Worm (Caenorhabditis elegans) whole organism, L4 larva: ENCODE data around the gene wah-1.

Experiments used
- F44E2.7 ChIP-seq: fragments of 200-800 bp; sonication (Bioruptor generic); IDR thresholded peaks from 2 replicates; pipeline ENCODE4 v2.1.2; 2022; ENCODE audit warnings: missing genetic modification characterization, missing compliant biosample characterization
- F49E8.2 ChIP-seq: sonication (generic microtip); optimal IDR thresholded peaks from 2 replicates; lab custom pipeline; 2016; ENCODE audit warnings: missing compliant biosample characterization, mild to moderate bottlenecking, missing genetic modification characterization, borderline replicate concordance
- Y48G9A.11 ChIP-seq: fragments of 200-800 bp; sonication (Bioruptor generic); IDR thresholded peaks from 2 replicates; pipeline ENCODE4 v1.3.6; 2022; ENCODE audit warnings: missing genetic modification reagents, missing genetic modification characterization, missing compliant biosample characterization
- aha-1 ChIP-seq: fragments of 150-350 bp; peaks from one replicate; lab custom pipeline; 2014; ENCODE audit warnings: missing biosample characterization, missing genetic modification characterization
- arid-1 ChIP-seq: fragments of 200-800 bp; sonication (Bioruptor generic); conservative IDR thresholded peaks from 2 replicates; pipeline ENCODE4 v1.3.6; 2022; ENCODE audit warnings: missing genetic modification reagents, missing genetic modification characterization, missing compliant biosample characterization
- daf-12 ChIP-seq: fragments of 150-350 bp; optimal IDR thresholded peaks from 2 replicates; lab custom pipeline; 2014; ENCODE audit warnings: missing biosample characterization, missing genetic modification reagents, missing genetic modification characterization
- daf-16 ChIP-seq, 3 experiments: sonication (generic microtip); optimal IDR thresholded peaks; 2 replicates each; lab custom pipeline; 2016 to 2017; ENCODE audit warnings: missing genetic modification characterization in 3 of 3, missing genetic modification reagents in 3 of 3, mild to moderate bottlenecking in 2 of 3, missing compliant biosample characterization in 2 of 3, missing biosample characterization in 1 of 3, moderate library complexity in 1 of 3
- dve-1 ChIP-seq: sonication (generic microtip); optimal IDR thresholded peaks from 2 replicates; lab custom pipeline; 2017; ENCODE audit warnings: antibody characterized with exemption, mild to moderate bottlenecking, missing genetic modification characterization, missing compliant biosample characterization; ENCODE audit not compliant: insufficient read depth
- fos-1 ChIP-seq: fragments of 150-350 bp; optimal IDR thresholded peaks from 2 replicates; lab custom pipeline; 2014; ENCODE audit warnings: missing biosample characterization, missing genetic modification characterization
- hlh-11 ChIP-seq: fragments of 200-800 bp; sonication (Bioruptor generic); optimal IDR thresholded peaks from 2 replicates; lab custom pipeline; 2018; ENCODE audit warnings: mild to moderate bottlenecking, missing genetic modification characterization, missing compliant biosample characterization
- hlh-30 ChIP-seq: sonication (generic microtip); optimal IDR thresholded peaks from 2 replicates; lab custom pipeline; 2017; ENCODE audit warnings: antibody characterized with exemption, mild to moderate bottlenecking, missing genetic modification characterization, missing compliant biosample characterization; ENCODE audit not compliant: insufficient read depth
- lim-7 ChIP-seq: fragments of 200-800 bp; sonication (Bioruptor generic); IDR thresholded peaks from 2 replicates; pipeline ENCODE4 v1.3.6; 2022; ENCODE audit warnings: missing genetic modification characterization, missing compliant biosample characterization
- lin-13 ChIP-seq: fragments of 150-350 bp; optimal IDR thresholded peaks from 2 replicates; lab custom pipeline; 2014; ENCODE audit warnings: missing biosample characterization, missing genetic modification reagents, missing genetic modification characterization
- lin-29 ChIP-seq: fragments of 200-800 bp; sonication (Bioruptor generic); IDR thresholded peaks from 2 replicates; pipeline ENCODE4 v1.3.6; 2022; ENCODE audit warnings: missing genetic modification reagents, missing genetic modification characterization, missing compliant biosample characterization
- lin-38 ChIP-seq: fragments of 200-800 bp; sonication (Bioruptor generic); IDR thresholded peaks from 2 replicates; pipeline ENCODE4 v1.3.6; 2022; ENCODE audit warnings: missing genetic modification reagents, missing genetic modification characterization, missing compliant biosample characterization
- lir-3 ChIP-seq: sonication (generic microtip); optimal IDR thresholded peaks from 2 replicates; lab custom pipeline; 2016; ENCODE audit warnings: mild to moderate bottlenecking, missing genetic modification characterization, missing compliant biosample characterization
- madf-5 ChIP-seq, 2 experiments: fragments of 200-800 bp; sonication (Bioruptor generic); IDR thresholded peaks; 2 replicates each; pipeline ENCODE4 v1.3.6; 2022; ENCODE audit warnings: missing compliant biosample characterization in 2 of 2, missing genetic modification characterization in 2 of 2
- mdl-1 ChIP-seq, 2 experiments: fragments of 150-350 bp in 1 of 2; sonication (generic microtip) in 1 of 2; optimal IDR thresholded peaks; 2 replicates each; lab custom pipeline; 2014 to 2017; ENCODE audit warnings: missing biosample characterization in 2 of 2, missing genetic modification characterization in 2 of 2
- mes-2 ChIP-seq: sonication (generic microtip); optimal IDR thresholded peaks from 2 replicates; lab custom pipeline; 2016; ENCODE audit warnings: missing genotype, mild to moderate bottlenecking, missing genetic modification characterization, missing compliant biosample characterization; ENCODE audit not compliant: poor library complexity, severe bottlenecking
- nhr-10 ChIP-seq: fragments of 150-350 bp; optimal IDR thresholded peaks from 2 replicates; lab custom pipeline; 2014; ENCODE audit warnings: missing biosample characterization, missing genetic modification characterization
- nhr-11 ChIP-seq: fragments of 150-350 bp; optimal IDR thresholded peaks from 2 replicates; lab custom pipeline; 2014; ENCODE audit warnings: missing biosample characterization, missing genetic modification characterization
- nhr-111 ChIP-seq: fragments of 200-800 bp; sonication (Bioruptor generic); optimal IDR thresholded peaks from 2 replicates; lab custom pipeline; 2018; ENCODE audit warnings: mild to moderate bottlenecking, missing genetic modification characterization, missing compliant biosample characterization
- nhr-28 ChIP-seq: fragments of 150-350 bp; optimal IDR thresholded peaks from 2 replicates; lab custom pipeline; 2014; ENCODE audit warnings: missing biosample characterization, missing genetic modification characterization
- nhr-41 ChIP-seq: fragments of 200-800 bp; sonication (Bioruptor generic); IDR thresholded peaks from 2 replicates; pipeline ENCODE4 v1.3.6; 2022; ENCODE audit warnings: missing genetic modification reagents, missing genetic modification characterization, missing compliant biosample characterization
- nhr-48 ChIP-seq: sonication (generic microtip); optimal IDR thresholded peaks from 2 replicates; lab custom pipeline; 2016; ENCODE audit warnings: mild to moderate bottlenecking, missing genetic modification characterization, missing compliant biosample characterization
- nhr-77 ChIP-seq: fragments of 150-350 bp; optimal IDR thresholded peaks from 2 replicates; lab custom pipeline; 2014; ENCODE audit warnings: missing biosample characterization, missing genetic modification characterization
- rbr-2 ChIP-seq: sonication (generic microtip); optimal IDR thresholded peaks from 2 replicates; lab custom pipeline; 2016; ENCODE audit warnings: missing genotype, missing genetic modification characterization, missing compliant biosample characterization
- sdz-12 ChIP-seq: fragments of 200-800 bp; sonication (Bioruptor generic); optimal IDR thresholded peaks from 2 replicates; lab custom pipeline; 2018; ENCODE audit warnings: mild to moderate bottlenecking, missing genetic modification characterization, missing compliant biosample characterization
- set-16 ChIP-seq: fragments of 200-800 bp; sonication (Bioruptor generic); IDR thresholded peaks from 2 replicates; pipeline ENCODE4 v1.3.6; 2022; ENCODE audit warnings: missing genetic modification reagents, missing genetic modification characterization, missing compliant biosample characterization
- spr-1 ChIP-seq: sonication (generic microtip); optimal IDR thresholded peaks from 2 replicates; lab custom pipeline; 2016; ENCODE audit warnings: mild to moderate bottlenecking, missing genetic modification characterization, missing compliant biosample characterization
- unc-62 ChIP-seq, 3 experiments: fragments of 150-350 bp in 1 of 3; sonication (generic microtip); optimal IDR thresholded peaks in 2 of 3; peaks in 1 of 3; 1 replicate in 1 of 3; 2 replicates in 2 of 3; lab custom pipeline; 2014 to 2017; ENCODE audit warnings: missing biosample characterization in 3 of 3, missing genetic modification characterization in 3 of 3, missing genetic modification reagents in 3 of 3, missing genotype in 1 of 3
- zag-1 ChIP-seq: fragments of 150-350 bp; optimal IDR thresholded peaks from 2 replicates; lab custom pipeline; 2014; ENCODE audit warnings: missing biosample characterization, missing genetic modification characterization
- zip-2 ChIP-seq: fragments of 150-350 bp; optimal IDR thresholded peaks from 2 replicates; lab custom pipeline; 2014; ENCODE audit warnings: missing biosample characterization, missing genetic modification characterization

The wah-1 gene

DNA sequence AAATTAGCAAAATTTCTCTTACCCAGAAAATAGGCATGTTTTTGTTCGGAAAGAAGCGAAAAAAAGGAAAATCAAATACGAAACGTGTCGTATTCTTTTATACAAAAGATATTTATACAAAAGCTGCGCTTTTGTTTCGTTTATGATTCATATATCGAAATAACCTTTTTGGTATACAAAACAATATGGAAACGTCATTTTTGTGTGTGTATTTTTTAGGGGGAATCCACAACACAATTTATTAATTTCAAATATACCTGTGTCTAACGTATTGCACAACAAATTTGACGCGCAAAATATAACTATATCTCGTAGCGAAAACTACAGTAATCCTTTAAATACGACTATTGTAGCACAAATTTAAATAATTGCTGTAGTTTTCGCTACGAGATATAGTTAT, 40.7 kb downstream of the wah-1 start, which contains the start of gene Y79H2A.2:
Gene Y79H2A.2, minus strand, starts transcription at position 101 of the 400 bp plus-strand sequence.
- TF ChIP-seq dve-1 (peak; percentile 16), hlh-11 (no peak), hlh-30 (tag; lab: Kevin White, UChicago) (no peak)

DNA sequence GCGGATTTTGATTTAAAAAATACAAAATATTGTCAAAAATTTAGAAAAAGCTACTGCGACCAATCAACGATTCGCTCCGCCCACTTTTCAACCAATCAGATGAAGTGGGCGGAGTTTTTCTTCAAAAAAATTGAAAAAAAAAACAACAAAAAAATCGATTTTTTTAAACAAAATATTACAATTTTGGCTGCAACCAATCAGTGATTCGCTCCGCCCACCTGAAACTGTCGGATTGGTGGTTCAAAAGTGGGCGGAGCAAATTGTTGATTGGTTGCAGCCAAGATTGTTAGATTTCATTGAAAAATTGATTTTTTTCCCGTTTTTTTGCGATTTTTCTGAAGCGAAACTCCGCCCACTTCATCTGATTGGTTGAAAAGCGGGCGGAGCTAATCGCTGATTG, 43.3 kb downstream of the wah-1 start:
- TF ChIP-seq lim-7 (GFP tag; lab: Robert Waterston, UW): no peak
- TF ChIP-seq zag-1 (tag; lab: Kevin White, UChicago): no peak
- no peak for TF ChIP-seq lin-13 (GFP tag; lab: Kevin White, UChicago)
- TF ChIP-seq nhr-77 (tag; lab: Kevin White, UChicago): no peak
- TF ChIP-seq daf-12: no peak
- TF ChIP-seq nhr-41 (GFP tag; lab: Robert Waterston, UW): no peak
- no peak for TF ChIP-seq rbr-2 (tag; lab: Kevin White, UChicago)
- no peak for TF ChIP-seq zip-2 (tag; lab: Kevin White, UChicago)
- TF ChIP-seq madf-5 (GFP tag; IDR thresholded peaks at IDR 0.05; lab: Robert Waterston, UW): no peak

DNA sequence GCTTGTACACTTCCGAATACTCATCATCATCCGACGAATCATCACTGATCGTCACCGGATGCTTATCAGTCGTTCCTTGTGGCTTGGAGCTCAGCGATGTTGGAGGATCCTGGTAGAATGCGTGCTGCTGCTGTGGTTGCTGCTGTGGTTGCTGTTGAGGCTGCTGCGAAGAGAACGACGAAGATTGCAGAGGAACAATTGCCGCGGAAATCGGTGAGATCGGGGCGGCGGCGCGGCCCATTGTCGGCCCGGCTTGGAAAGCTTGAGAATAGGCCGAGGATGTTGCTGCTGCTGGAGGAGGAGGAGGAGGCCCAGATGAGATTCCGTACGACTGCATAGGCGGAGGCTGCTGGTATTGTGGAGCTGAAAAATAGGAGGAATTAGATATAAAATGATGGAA, 44.3 kb downstream of the wah-1 start:
- TF ChIP-seq sdz-12 (GFP tag; lab: Kevin White, UChicago) (peak; percentile 26), nhr-10 (tag; lab: Kevin White, UChicago) (no peak), nhr-11 (tag; lab: Kevin White, UChicago) (no peak), set-16 (peak; percentile 90), mdl-1 (tag; optimal IDR thresholded peaks at IDR 0.05; lab: Kevin White, UChicago) (no peak), mes-2 (no peak), fos-1 (no peak), F49E8.2 (tag; lab: Kevin White, UChicago) (no peak), aha-1 (tag; lab: Kevin White, UChicago) (peak; percentile 86), spr-1 (no peak), unc-62 (GFP tag; optimal IDR thresholded peaks at IDR 0.05 in 1 of 2; lab: Kevin White, UChicago) (peak in 1 of 2 experiments; percentile 13), unc-62 (tag; optimal IDR thresholded peaks at IDR 0.05; lab: Kevin White, UChicago) (no peak), lin-29 (GFP tag; lab: Robert Waterston, UW) (no peak)

DNA sequence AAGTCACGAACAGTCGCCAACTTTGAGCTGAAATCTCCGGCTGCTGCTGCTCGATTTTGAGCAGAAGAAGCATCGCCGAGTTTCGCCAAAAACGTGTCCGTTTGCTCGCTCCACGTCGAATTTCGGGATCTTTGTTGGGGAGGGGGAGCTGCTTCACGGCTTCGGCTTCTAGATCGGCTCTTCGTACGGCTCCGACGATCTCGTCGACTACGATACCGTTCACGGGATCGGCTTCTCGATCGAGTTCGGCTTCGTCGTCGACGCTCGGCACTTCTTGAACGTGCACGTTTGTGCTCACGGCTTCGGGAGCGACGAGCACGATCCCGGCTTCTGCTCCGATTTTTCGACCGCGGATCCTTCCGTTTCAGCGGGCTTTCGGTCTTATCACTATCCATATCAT, 47.2 kb downstream of the wah-1 start:
- TF ChIP-seq arid-1 (GFP tag; lab: Robert Waterston, UW) (no peak), set-16 (peak; percentile 88)

DNA sequence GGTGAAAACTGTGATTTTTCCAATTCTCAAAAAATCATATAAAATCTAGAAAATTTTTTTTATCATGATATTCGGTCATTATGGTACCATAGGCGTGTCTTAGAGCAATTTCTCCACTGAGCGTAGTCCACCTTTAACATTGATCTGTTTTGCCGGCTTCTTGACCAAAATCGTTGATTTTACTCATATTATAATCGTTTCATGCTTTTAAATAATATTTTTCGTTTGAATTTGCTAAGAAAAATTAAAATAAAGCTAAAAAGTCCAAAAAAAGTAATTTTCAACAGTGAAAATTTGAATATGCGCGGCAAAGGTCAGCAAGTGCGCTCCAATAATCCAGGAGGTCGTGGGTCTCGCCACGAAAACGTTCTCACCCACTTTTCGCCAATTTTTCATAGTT, 51.0 kb downstream of the wah-1 start, which contains the start of gene Y79H2A.4:
Gene Y79H2A.4, plus strand, starts transcription at position 301 of the 400 bp plus-strand sequence.
- TF ChIP-seq F44E2.7 (no peak), lir-3 (tag; lab: Kevin White, UChicago) (no peak), mes-2 (no peak), nhr-111 (GFP tag; lab: Kevin White, UChicago) (no peak), lin-38 (GFP tag; lab: Robert Waterston, UW) (no peak), dve-1 (no peak), Y48G9A.11 (GFP tag; lab: Robert Waterston, UW) (no peak), mdl-1 (tag; optimal IDR thresholded peaks at IDR 0.05; lab: Kevin White, UChicago) (no peak), nhr-48 (tag; lab: Kevin White, UChicago) (no peak), daf-16 (GFP tag; optimal IDR thresholded peaks at IDR 0.05; lab: Kevin White, UChicago) (no peak), daf-16 (tag; optimal IDR thresholded peaks at IDR 0.05; lab: Kevin White, UChicago) (no peak), nhr-28 (tag; lab: Kevin White, UChicago) (no peak)
